Fruit fly (Drosophila melanogaster): ENCODE data around the gene dpy.

The dpy gene

DNA sequence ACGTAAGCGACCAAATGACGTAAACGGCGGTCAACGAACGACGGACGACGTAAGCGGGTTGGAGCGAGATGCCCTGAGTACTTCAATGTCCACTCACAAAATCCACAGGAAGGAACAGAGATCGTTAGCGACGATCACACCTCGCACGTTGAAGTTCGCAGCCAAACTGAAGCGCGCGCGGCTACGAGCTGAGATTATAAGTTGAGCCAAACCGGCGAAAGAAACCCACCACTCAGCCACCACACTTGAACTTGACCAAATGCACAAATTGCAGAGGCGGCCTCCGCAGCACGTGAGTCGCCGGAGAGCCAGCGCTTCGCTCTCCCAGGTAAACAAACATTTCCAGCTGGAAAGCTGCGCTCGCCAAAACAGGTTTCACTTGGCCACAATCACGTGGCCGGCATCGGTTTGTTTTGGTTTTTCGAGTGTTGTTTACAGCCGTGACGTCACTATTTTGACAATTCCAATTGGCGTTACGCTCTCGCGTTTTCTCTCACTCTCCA is at the start of gene dpy:
dpy (minus strand) TSS at position 161 of the 503 bp plus-strand sequence.
- TF ChIP-seq D1 (tag; optimal IDR thresholded peaks at IDR 0.05) (no peak), EcR (GFP tag; optimal IDR thresholded peaks at IDR 0.05) (peak; percentile 81), CG13204 (GFP tag; optimal IDR thresholded peaks at IDR 0.05) (peak; percentile 5), CG4496 (GFP tag; IDR thresholded peaks at IDR 0.05) (peak; percentile 46; the same call in 1 of the 3 replicates), CG32121 (GFP tag; IDR thresholded peaks at IDR 0.05) (0 out of 2 replicates have a peak, but pooled peaks have one; percentile 9)

DNA sequence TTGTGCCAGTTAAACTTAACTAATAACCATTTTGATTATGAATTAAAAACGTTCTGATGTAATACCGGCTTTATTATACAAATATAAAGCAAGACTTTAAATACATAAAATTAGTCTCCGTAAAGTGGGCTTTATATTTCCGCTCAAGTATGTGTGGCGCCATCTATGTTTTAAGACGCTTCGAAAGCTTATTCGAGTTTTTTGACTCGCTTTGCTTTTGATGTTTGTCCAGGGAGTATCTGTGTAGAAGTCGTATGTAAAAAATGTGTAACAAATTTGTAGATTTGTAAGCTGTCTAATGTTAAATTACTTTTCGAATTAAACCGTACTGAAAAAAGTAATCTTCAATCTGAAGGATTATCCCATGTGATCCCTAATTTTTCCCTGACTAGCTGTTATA is 46.8 kb upstream of the dpy start:
- TF ChIP-seq CG15710 (tag; optimal IDR thresholded peaks at IDR 0.05), result no peak
- peak; percentile 14 for TF ChIP-seq D1 (tag; optimal IDR thresholded peaks at IDR 0.05)

DNA sequence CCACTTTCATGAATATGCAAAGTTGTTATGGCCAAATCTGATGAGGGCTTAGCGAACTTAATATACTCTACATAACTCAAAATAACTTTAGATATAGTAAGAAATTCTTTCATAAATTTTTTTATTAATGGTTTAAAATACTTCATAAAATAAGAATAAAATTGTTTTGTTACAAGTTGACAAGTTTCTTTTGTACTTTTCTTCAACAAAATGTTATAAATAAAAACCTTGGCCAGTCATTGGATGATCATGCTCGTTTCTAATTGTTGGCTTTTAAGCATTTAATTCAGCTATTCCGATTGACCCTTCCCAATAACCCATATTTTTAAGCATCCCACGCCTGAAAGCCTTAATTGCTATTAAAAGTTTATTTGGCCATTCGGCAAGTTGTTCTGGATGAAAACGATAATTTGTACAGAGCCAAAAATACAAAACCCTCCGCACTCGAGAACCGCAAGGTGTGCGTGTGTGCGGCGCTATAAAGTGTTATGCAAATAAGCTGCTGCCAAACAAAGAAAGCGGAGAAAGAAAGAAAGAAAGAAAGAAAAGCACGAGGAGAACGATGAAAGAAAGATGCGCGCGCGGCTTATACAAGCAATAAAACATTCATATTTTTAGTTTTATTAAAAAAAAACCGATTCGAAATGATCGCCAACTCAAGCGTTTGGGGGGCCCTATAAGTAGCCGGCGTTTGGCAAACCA is 36.8 kb upstream of the dpy start, which contains the start of gene CG3355:
CG3355 (plus strand) TSS at position 652 of the 702 bp plus-strand sequence.
- TF ChIP-seq CG32121 (GFP tag; IDR thresholded peaks at IDR 0.05), result no peak
- TF ChIP-seq Snoo (tag; optimal IDR thresholded peaks at IDR 0.05), result peak; percentile 26
- no peak for TF ChIP-seq fd96Ca (GFP tag; IDR thresholded peaks at IDR 0.05)
- TF ChIP-seq CG15710 (tag; optimal IDR thresholded peaks at IDR 0.05), result no peak
- TF ChIP-seq Pif1A (GFP tag; optimal IDR thresholded peaks at IDR 0.05), result no peak

DNA sequence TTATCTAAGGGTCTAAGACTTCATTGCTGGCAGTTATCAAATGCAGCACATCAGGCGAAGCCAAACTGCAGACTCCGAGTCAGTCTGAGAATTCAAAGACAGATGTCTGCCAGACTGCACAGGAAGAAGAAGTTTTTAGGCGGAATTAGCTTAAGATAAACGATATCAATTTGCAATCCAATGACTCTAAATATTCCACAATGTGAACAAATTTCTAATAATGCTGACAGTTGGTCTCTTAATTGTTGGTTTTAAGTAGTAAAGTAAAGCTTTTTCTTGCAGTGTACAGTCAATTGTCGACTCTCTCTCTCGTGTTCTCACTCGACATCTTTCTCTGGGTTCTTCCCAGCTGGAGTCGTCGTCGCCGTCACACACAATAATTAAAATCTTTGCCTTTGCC is 34.7 kb upstream of the dpy start:
- TF ChIP-seq CG8159 (tag; optimal IDR thresholded peaks at IDR 0.05) (no peak), CG12605 (GFP tag; IDR thresholded peaks at IDR 0.05) (peak; percentile 49; the same call in 1 of the 2 replicates), Pif1B (GFP tag; optimal IDR thresholded peaks at IDR 0.05) (peak; percentile 24), Pif1A (GFP tag; optimal IDR thresholded peaks at IDR 0.05) (peak; percentile 50), CG8301 (tag; optimal IDR thresholded peaks at IDR 0.05) (peak; percentile 87), CG10348 (GFP tag; IDR thresholded peaks at IDR 0.05) (no peak), CG9948 (tag; optimal IDR thresholded peaks at IDR 0.05) (peak; percentile 34), CG14655 (GFP tag; optimal IDR thresholded peaks at IDR 0.05) (peak; percentile 90), CG32121 (GFP tag; IDR thresholded peaks at IDR 0.05) (no peak), gl (tag; optimal IDR thresholded peaks at IDR 0.05) (no peak), CG4496 (GFP tag; IDR thresholded peaks at IDR 0.05) (peak; percentile 84), CG15710 (tag; optimal IDR thresholded peaks at IDR 0.05) (no peak), D1 (tag; optimal IDR thresholded peaks at IDR 0.05) (no peak), CG17806 (tag; optimal IDR thresholded peaks at IDR 0.05) (peak; percentile 24), Ets98B (GFP tag; IDR thresholded peaks at IDR 0.05) (peak; percentile 58), CG13204 (GFP tag; optimal IDR thresholded peaks at IDR 0.05) (no peak), fd96Ca (GFP tag; IDR thresholded peaks at IDR 0.05) (peak; percentile 67; the same call in 1 of the 3 replicates)

DNA sequence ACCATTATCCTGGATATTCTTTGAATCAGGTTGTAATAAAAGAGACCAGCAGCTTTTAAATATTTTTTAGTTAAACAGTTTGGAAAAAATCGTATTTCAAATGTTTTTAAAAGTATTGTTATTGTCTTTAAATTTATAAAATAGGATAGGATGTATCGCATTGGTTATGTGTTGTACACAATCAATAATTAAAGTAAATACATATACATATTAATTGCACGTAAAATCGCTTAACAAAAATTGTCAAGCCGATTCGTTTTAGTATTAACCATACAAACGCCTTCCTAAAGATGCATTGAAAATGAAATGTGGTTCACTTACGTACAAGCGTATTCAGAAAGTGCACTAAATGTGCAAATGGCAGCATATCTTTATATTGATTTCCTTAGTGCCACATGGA is 32.7 kb upstream of the dpy start, which contains the start of gene CG43798:
CG43798 (plus strand) TSS at position 301 of the 400 bp plus-strand sequence.
- TF ChIP-seq Pif1A (GFP tag; optimal IDR thresholded peaks at IDR 0.05) (no peak), Ets98B (GFP tag; IDR thresholded peaks at IDR 0.05) (no peak), EcR (GFP tag; optimal IDR thresholded peaks at IDR 0.05) (no peak), Pif1B (GFP tag; optimal IDR thresholded peaks at IDR 0.05) (no peak), fd96Ca (GFP tag; IDR thresholded peaks at IDR 0.05) (no peak), CG15710 (tag; optimal IDR thresholded peaks at IDR 0.05) (no peak), rn (GFP tag; IDR thresholded peaks at IDR 0.05) (no peak), CG17806 (tag; optimal IDR thresholded peaks at IDR 0.05) (no peak), CG10348 (GFP tag; IDR thresholded peaks at IDR 0.05) (no peak), CG32121 (GFP tag; IDR thresholded peaks at IDR 0.05) (no peak), CG8159 (tag; optimal IDR thresholded peaks at IDR 0.05) (no peak), CG4496 (GFP tag; IDR thresholded peaks at IDR 0.05) (no peak), CG34367 (tag; optimal IDR thresholded peaks at IDR 0.05) (no peak), CG13204 (GFP tag; optimal IDR thresholded peaks at IDR 0.05) (no peak), Snoo (tag; optimal IDR thresholded peaks at IDR 0.05) (no peak), D1 (tag; optimal IDR thresholded peaks at IDR 0.05) (no peak)

DNA sequence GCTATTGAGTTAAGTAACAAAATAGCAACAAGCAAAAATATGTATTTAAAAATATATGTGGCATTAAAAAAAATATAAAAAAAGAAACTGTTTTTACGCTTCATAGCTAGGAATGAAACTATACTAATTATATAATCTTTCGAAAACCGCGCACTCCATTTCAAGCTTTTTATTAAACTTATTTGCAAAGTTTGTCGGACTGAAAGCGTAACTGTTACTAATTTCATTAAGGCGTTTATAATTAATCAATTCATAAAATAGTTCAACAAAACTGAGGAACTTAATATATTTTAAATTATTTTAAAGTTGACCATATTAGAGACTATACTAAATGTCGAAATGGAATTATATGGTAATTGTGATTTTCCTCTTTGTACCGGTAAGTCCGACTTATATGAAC is 28.6 kb upstream of the dpy start, which contains the start of gene CG15635:
CG15635 (plus strand) TSS at position 301 of the 400 bp plus-strand sequence.
- TF ChIP-seq gl (tag; optimal IDR thresholded peaks at IDR 0.05) (no peak), CG8159 (tag; optimal IDR thresholded peaks at IDR 0.05) (no peak), CG15710 (tag; optimal IDR thresholded peaks at IDR 0.05) (no peak), CG9948 (tag; optimal IDR thresholded peaks at IDR 0.05) (no peak), rn (GFP tag; IDR thresholded peaks at IDR 0.05) (no peak), Snoo (tag; optimal IDR thresholded peaks at IDR 0.05) (no peak), CG12605 (GFP tag; IDR thresholded peaks at IDR 0.05) (no peak), D1 (tag; optimal IDR thresholded peaks at IDR 0.05) (no peak), Pif1B (GFP tag; optimal IDR thresholded peaks at IDR 0.05) (no peak), fd96Ca (GFP tag; IDR thresholded peaks at IDR 0.05) (no peak), CG34367 (tag; optimal IDR thresholded peaks at IDR 0.05) (no peak)

DNA sequence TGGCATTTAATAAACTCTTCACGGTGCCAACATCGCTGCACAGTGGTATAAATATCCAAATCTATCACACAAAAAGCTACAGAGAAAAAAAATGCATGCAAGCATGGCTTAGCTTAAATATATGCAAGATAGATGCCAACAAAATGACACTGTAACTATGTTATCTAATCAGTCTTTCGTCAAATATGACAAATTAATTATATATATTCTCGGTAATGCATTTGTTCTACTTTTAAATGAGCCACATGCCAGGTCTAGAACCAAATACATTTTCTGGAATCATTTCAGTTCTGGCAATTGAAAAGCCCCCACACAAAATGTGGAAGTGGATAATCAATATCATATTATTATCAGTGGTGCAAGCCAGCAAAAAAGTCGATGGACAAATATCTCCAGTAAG is 26.9 kb upstream of the dpy start, which contains the start of gene BG642163:
BG642163 (plus strand) TSS at position 301 of the 400 bp plus-strand sequence.
- TF ChIP-seq fd96Ca (GFP tag; IDR thresholded peaks at IDR 0.05), result no peak
- TF ChIP-seq D1 (tag; optimal IDR thresholded peaks at IDR 0.05), result no peak
- no peak for TF ChIP-seq CG34367 (tag; optimal IDR thresholded peaks at IDR 0.05)
- TF ChIP-seq CG17806 (tag; optimal IDR thresholded peaks at IDR 0.05), result no peak
- TF ChIP-seq CG8301 (tag; optimal IDR thresholded peaks at IDR 0.05), result no peak
- TF ChIP-seq CG32121 (GFP tag; IDR thresholded peaks at IDR 0.05), result no peak
- no peak for TF ChIP-seq rn (GFP tag; IDR thresholded peaks at IDR 0.05)
- TF ChIP-seq EcR (GFP tag; optimal IDR thresholded peaks at IDR 0.05), result no peak
- TF ChIP-seq CG4496 (GFP tag; IDR thresholded peaks at IDR 0.05), result no peak
- TF ChIP-seq gl (tag; optimal IDR thresholded peaks at IDR 0.05), result no peak
- TF ChIP-seq Snoo (tag; optimal IDR thresholded peaks at IDR 0.05), result no peak
- TF ChIP-seq CG15710 (tag; optimal IDR thresholded peaks at IDR 0.05), result no peak
- no peak for TF ChIP-seq Ets98B (GFP tag; IDR thresholded peaks at IDR 0.05)
- TF ChIP-seq CG13204 (GFP tag; optimal IDR thresholded peaks at IDR 0.05), result no peak
- TF ChIP-seq CG8159 (tag; optimal IDR thresholded peaks at IDR 0.05), result no peak
